Worm (Caenorhabditis elegans) whole organism, L4 larva: ENCODE results near the gene aptf-4.

Source experiments
- D1046.2 ChIP-seq: fragments of 200-800 bp; sonication (Bioruptor generic); IDR thresholded peaks from 2 replicates; pipeline ENCODE4 v1.3.6; 2022; ENCODE audit warnings: missing genetic modification characterization, missing compliant biosample characterization
- F10B5.3 ChIP-seq: sonication (generic microtip); optimal IDR thresholded peaks from 2 replicates; lab custom pipeline; 2016; ENCODE audit warnings: mild to moderate bottlenecking, missing genetic modification characterization, missing compliant biosample characterization
- F44E2.7 ChIP-seq: fragments of 200-800 bp; sonication (Bioruptor generic); IDR thresholded peaks from 2 replicates; pipeline ENCODE4 v2.1.2; 2022; ENCODE audit warnings: missing genetic modification characterization, missing compliant biosample characterization
- F49E8.2 ChIP-seq: sonication (generic microtip); optimal IDR thresholded peaks from 2 replicates; lab custom pipeline; 2016; ENCODE audit warnings: missing compliant biosample characterization, mild to moderate bottlenecking, missing genetic modification characterization, borderline replicate concordance
- R02D3.7 ChIP-seq: fragments of 150-350 bp; sonication (generic microtip); optimal IDR thresholded peaks from 3 replicates; lab custom pipeline; 2014; ENCODE audit warnings: missing biosample characterization, missing genetic modification characterization
- T26A8.4 ChIP-seq: fragments of 200-800 bp; sonication (Bioruptor generic); IDR thresholded peaks from 2 replicates; pipeline ENCODE4 v1.3.6; 2022; ENCODE audit warnings: missing genetic modification characterization, missing compliant biosample characterization
- Y105C5A.15 ChIP-seq: fragments of 200-800 bp; sonication (Bioruptor generic); IDR thresholded peaks from 2 replicates; pipeline ENCODE4 v1.3.6; 2022; ENCODE audit warnings: missing genetic modification characterization, missing compliant biosample characterization
- ZK337.2 ChIP-seq: fragments of 200-800 bp; sonication (Bioruptor generic); IDR thresholded peaks from 2 replicates; pipeline ENCODE4 v1.3.6; 2022; ENCODE audit warnings: missing genetic modification reagents, missing genetic modification characterization, missing compliant biosample characterization
- ZK546.5 ChIP-seq, 2 experiments: sonication (generic microtip); optimal IDR thresholded peaks; 2 replicates each; lab custom pipeline; 2017; ENCODE audit warnings: missing biosample characterization in 2 of 2, missing genetic modification characterization in 2 of 2
- aha-1 ChIP-seq: fragments of 150-350 bp; peaks from one replicate; lab custom pipeline; 2014; ENCODE audit warnings: missing biosample characterization, missing genetic modification characterization
- aly-2 ChIP-seq: sonication (generic microtip); optimal IDR thresholded peaks from 2 replicates; lab custom pipeline; 2018; ENCODE audit warnings: missing biosample characterization, missing genetic modification characterization
- ama-1 ChIP-seq: fragments of 150-350 bp; optimal IDR thresholded peaks from 2 replicates; lab custom pipeline; 2014; ENCODE audit warnings: inconsistent platforms, mixed read lengths
- ceh-20 ChIP-seq: fragments of 200-800 bp; sonication (Bioruptor generic); IDR thresholded peaks from 2 replicates; pipeline ENCODE4 v1.3.6; 2022; ENCODE audit warnings: missing genetic modification reagents, missing genetic modification characterization, missing compliant biosample characterization
- ceh-32 ChIP-seq: sonication (generic microtip); optimal IDR thresholded peaks from 2 replicates; lab custom pipeline; 2016; ENCODE audit warnings: mild to moderate bottlenecking, missing genetic modification characterization, missing compliant biosample characterization; ENCODE audit not compliant: poor library complexity
- ceh-82 ChIP-seq: sonication (generic microtip); optimal IDR thresholded peaks from 2 replicates; lab custom pipeline; 2017; ENCODE audit warnings: missing biosample characterization, missing genetic modification characterization
- ctbp-1 ChIP-seq: fragments of 200-800 bp; sonication (Bioruptor generic); IDR thresholded peaks from 2 replicates; pipeline ENCODE4 v1.3.6; 2022; ENCODE audit warnings: missing genetic modification reagents, missing genetic modification characterization, missing compliant biosample characterization
- daf-16 ChIP-seq, 3 experiments: sonication (generic microtip); optimal IDR thresholded peaks; 2 replicates each; lab custom pipeline; 2016 to 2017; ENCODE audit warnings: missing genetic modification characterization in 3 of 3, missing genetic modification reagents in 3 of 3, mild to moderate bottlenecking in 2 of 3, missing compliant biosample characterization in 2 of 3, missing biosample characterization in 1 of 3, moderate library complexity in 1 of 3
- dmd-9 ChIP-seq: fragments of 200-800 bp; sonication (Bioruptor generic); IDR thresholded peaks from 2 replicates; pipeline ENCODE4 v1.3.6; 2022; ENCODE audit warnings: missing genetic modification reagents, missing genetic modification characterization, missing compliant biosample characterization
- dve-1 ChIP-seq: sonication (generic microtip); optimal IDR thresholded peaks from 2 replicates; lab custom pipeline; 2017; ENCODE audit warnings: antibody characterized with exemption, mild to moderate bottlenecking, missing genetic modification characterization, missing compliant biosample characterization; ENCODE audit not compliant: insufficient read depth
- egl-27 ChIP-seq: sonication (generic microtip); optimal IDR thresholded peaks from 3 replicates; lab custom pipeline; 2017; ENCODE audit warnings: missing biosample characterization, missing genetic modification reagents, missing genetic modification characterization
- gei-8 ChIP-seq: fragments of 200-800 bp; sonication (Bioruptor generic); optimal IDR thresholded peaks from 2 replicates; lab custom pipeline; 2018; ENCODE audit warnings: mild to moderate bottlenecking, missing genetic modification characterization, missing compliant biosample characterization
- lir-3 ChIP-seq: sonication (generic microtip); optimal IDR thresholded peaks from 2 replicates; lab custom pipeline; 2016; ENCODE audit warnings: mild to moderate bottlenecking, missing genetic modification characterization, missing compliant biosample characterization
- mdt-29 ChIP-seq: fragments of 200-800 bp; sonication (Bioruptor generic); IDR thresholded peaks from 2 replicates; pipeline ENCODE4 v1.3.6; 2022; ENCODE audit warnings: missing genetic modification reagents, missing genetic modification characterization, missing compliant biosample characterization
- nhr-25 ChIP-seq: sonication (generic microtip); optimal IDR thresholded peaks from 2 replicates; lab custom pipeline; 2017; ENCODE audit warnings: missing genetic modification characterization, mild to moderate bottlenecking, missing compliant biosample characterization, antibody characterized with exemption, moderate library complexity, borderline replicate concordance; ENCODE audit not compliant: insufficient read depth
- nhr-42 ChIP-seq: fragments of 200-800 bp; sonication (Bioruptor generic); IDR thresholded peaks from 2 replicates; pipeline ENCODE4 v1.3.6; 2022; ENCODE audit warnings: missing genetic modification characterization, missing compliant biosample characterization
- nhr-6 ChIP-seq: fragments of 150-350 bp; optimal IDR thresholded peaks from 2 replicates; lab custom pipeline; 2014; ENCODE audit warnings: missing biosample characterization, missing genetic modification characterization
- pqm-1 ChIP-seq: sonication (generic microtip); optimal IDR thresholded peaks from 2 replicates; lab custom pipeline; 2017; ENCODE audit warnings: missing biosample characterization, missing genetic modification characterization
- sdz-12 ChIP-seq: fragments of 200-800 bp; sonication (Bioruptor generic); optimal IDR thresholded peaks from 2 replicates; lab custom pipeline; 2018; ENCODE audit warnings: mild to moderate bottlenecking, missing genetic modification characterization, missing compliant biosample characterization
- set-16 ChIP-seq: fragments of 200-800 bp; sonication (Bioruptor generic); IDR thresholded peaks from 2 replicates; pipeline ENCODE4 v1.3.6; 2022; ENCODE audit warnings: missing genetic modification reagents, missing genetic modification characterization, missing compliant biosample characterization
- unc-130 ChIP-seq: sonication (generic microtip); optimal IDR thresholded peaks from 2 replicates; lab custom pipeline; 2016; ENCODE audit warnings: missing genetic modification reagents, missing genetic modification characterization, missing compliant biosample characterization
- vab-7 ChIP-seq: fragments of 200-800 bp; sonication (Bioruptor generic); IDR thresholded peaks from 2 replicates; pipeline ENCODE4 v1.3.6; 2022; ENCODE audit warnings: missing genetic modification reagents, missing genetic modification characterization, missing compliant biosample characterization
- zfp-3 ChIP-seq: fragments of 200-800 bp; sonication (Bioruptor generic); conservative IDR thresholded peaks from 2 replicates; pipeline ENCODE4 v1.3.6; 2022; ENCODE audit warnings: missing genetic modification reagents, missing genetic modification characterization, missing compliant biosample characterization
- zip-11 ChIP-seq: fragments of 200-800 bp; sonication (Bioruptor generic); IDR thresholded peaks from 2 replicates; pipeline ENCODE4 v1.3.6; 2022; ENCODE audit warnings: missing genetic modification characterization, missing compliant biosample characterization
- ztf-11 ChIP-seq: fragments of 150-350 bp; optimal IDR thresholded peaks from 2 replicates; lab custom pipeline; 2014; ENCODE audit warnings: missing biosample characterization, missing genetic modification characterization
- ztf-7 ChIP-seq: fragments of 150-350 bp; optimal IDR thresholded peaks from 2 replicates; lab custom pipeline; 2014; ENCODE audit warnings: missing biosample characterization, missing genetic modification characterization

The aptf-4 gene

ce11 chrII:8603567-8604359 lies 13.0 kb downstream of the aptf-4 start, which contains the start of gene suf-1 (continued):
- no peak for TF ChIP-seq aly-2
- no peak for TF ChIP-seq pqm-1
- no peak for TF ChIP-seq ztf-11 (tag; lab: Kevin White, UChicago)
- no peak for TF ChIP-seq zip-11
- no peak for TF ChIP-seq egl-27 (tag; lab: Kevin White, UChicago)
- no peak for TF ChIP-seq ceh-20
- TF ChIP-seq F44E2.7: no peak

DNA sequence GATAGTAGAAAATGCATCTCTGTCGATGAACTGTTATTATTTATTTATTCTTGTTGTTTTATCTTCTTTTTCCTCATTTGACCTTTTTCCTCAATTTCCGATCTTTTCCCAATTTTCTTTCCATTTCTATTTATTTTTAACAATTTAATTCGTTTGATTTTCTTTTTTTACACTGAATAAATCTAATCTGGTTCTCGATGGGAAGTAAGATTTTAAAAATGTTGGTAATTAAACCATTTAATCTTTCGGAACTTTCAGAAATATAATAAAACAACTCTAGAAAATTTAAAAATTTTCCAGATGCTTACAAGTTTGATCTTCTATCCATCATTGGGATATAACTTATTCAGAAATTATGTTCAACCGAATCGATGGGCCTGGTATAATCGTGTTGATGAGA lies 15.8 kb downstream of the aptf-4 start, which contains the start of gene F28C6.8:
Gene F28C6.8 (plus strand): TSS at position 301 of the 400 bp plus-strand sequence.
- TF ChIP-seq F10B5.3 (tag; lab: Kevin White, UChicago) (no peak), R02D3.7 (tag; lab: Kevin White, UChicago) (no peak)

ce11 chrII:8607662-8608061 lies 16.9 kb downstream of the aptf-4 start, which contains the start of gene F28C6.10:
Gene F28C6.10, plus strand, starts transcription at chrII:8607962.
- TF ChIP-seq nhr-25 (tag; lab: Kevin White, UChicago): no peak
- no peak for TF ChIP-seq dmd-9 (GFP tag; lab: Robert Waterston, UW)
- no peak for TF ChIP-seq daf-16 (GFP tag; optimal IDR thresholded peaks at IDR 0.05; lab: Kevin White, UChicago)
- no peak for TF ChIP-seq daf-16 (tag; optimal IDR thresholded peaks at IDR 0.05; lab: Kevin White, UChicago)
- no peak for TF ChIP-seq zip-11
- no peak for TF ChIP-seq ceh-82
- no peak for TF ChIP-seq aha-1 (tag; lab: Kevin White, UChicago)
- no peak for TF ChIP-seq set-16 (GFP tag; lab: Robert Waterston, UW)
- no peak for TF ChIP-seq vab-7
- no peak for TF ChIP-seq F44E2.7
- no peak for TF ChIP-seq ceh-32 (tag; lab: Kevin White, UChicago)

ce11 chrII:8610085-8610484 lies 19.3 kb downstream of the aptf-4 start, which contains the start of gene F28C6.9:
Gene F28C6.9, minus strand, starts transcription at chrII:8610185.
- TF ChIP-seq ZK337.2 (GFP tag; lab: Robert Waterston, UW): no peak
- no peak for TF ChIP-seq ama-1 (lab: Kevin White, UChicago)
- TF ChIP-seq ZK546.5 (tag; optimal IDR thresholded peaks at IDR 0.05; lab: Kevin White, UChicago): no peak
- no peak for TF ChIP-seq dve-1 (tag; lab: Kevin White, UChicago)
- no peak for TF ChIP-seq zfp-3 (GFP tag; lab: Robert Waterston, UW)
- no peak for TF ChIP-seq gei-8
- no peak for TF ChIP-seq F49E8.2 (tag; lab: Kevin White, UChicago)
- no peak for TF ChIP-seq lir-3 (tag; lab: Kevin White, UChicago)
- TF ChIP-seq ztf-7 (tag; lab: Kevin White, UChicago): no peak

DNA sequence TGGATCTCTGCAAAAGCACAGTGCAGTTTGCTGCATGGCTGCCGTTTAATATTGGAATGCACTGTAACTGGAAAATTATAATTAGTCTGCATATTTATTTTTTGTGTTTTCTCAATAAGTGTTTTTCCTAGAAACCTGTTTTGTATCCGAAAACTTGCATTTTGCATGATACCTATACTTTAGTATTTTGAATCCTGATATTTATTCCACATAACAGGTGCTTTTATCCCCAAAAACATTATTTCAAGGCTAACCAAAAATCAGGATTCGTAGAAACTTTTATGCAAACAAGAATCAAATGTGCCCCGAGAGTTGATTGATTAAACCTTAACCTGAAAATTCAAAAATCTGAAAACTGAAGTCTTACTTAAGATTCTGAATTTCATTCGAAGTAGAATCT lies 19.8 kb downstream of the aptf-4 start:
- TF ChIP-seq unc-130 (GFP tag; lab: Kevin White, UChicago) (no peak), mdt-29 (GFP tag; lab: Robert Waterston, UW) (no peak), R02D3.7 (tag; lab: Kevin White, UChicago) (no peak), ctbp-1 (GFP tag; lab: Robert Waterston, UW) (no peak), Y105C5A.15 (GFP tag; lab: Robert Waterston, UW) (no peak), ceh-32 (tag; lab: Kevin White, UChicago) (no peak), ceh-82 (no peak), nhr-42 (GFP tag; lab: Robert Waterston, UW) (no peak), T26A8.4 (GFP tag; lab: Robert Waterston, UW) (no peak), nhr-6 (tag; lab: Kevin White, UChicago) (no peak), sdz-12 (no peak), D1046.2 (no peak)
- TF ChIP-seq, all 104 proteins: peak for 0
